Fruit fly (Drosophila melanogaster) whole organism, pupa: ENCODE results near the gene Osi6.

Experiments used
- CG10348 ChIP-seq: fragments of 200-800 bp; sonication (Bioruptor generic); IDR thresholded peaks from 2 replicates; pipeline ENCODE4 v1.3.6; 2022; ENCODE audit warnings: missing biosample characterization, missing genetic modification characterization
- CG12605 ChIP-seq: fragments of 200-800 bp; sonication (Bioruptor generic); IDR thresholded peaks from 2 replicates; pipeline ENCODE4 v1.3.6; 2022; ENCODE audit warnings: missing biosample characterization, missing genetic modification characterization
- CG13204 ChIP-seq: fragments of 200-800 bp; sonication (Bioruptor generic); optimal IDR thresholded peaks from 2 replicates; lab custom pipeline; 2018; ENCODE audit warnings: missing biosample characterization, mild to moderate bottlenecking, missing genetic modification characterization, moderate library complexity
- CG14655 ChIP-seq: fragments of 200-800 bp; sonication (Bioruptor generic); optimal IDR thresholded peaks from 3 replicates; lab custom pipeline; 2017; ENCODE audit warnings: mild to moderate bottlenecking, missing biosample characterization, missing genetic modification reagents, missing genetic modification characterization
- CG15710 ChIP-seq: fragments of 200-800 bp; sonication (Bioruptor generic); optimal IDR thresholded peaks from 2 replicates; lab custom pipeline; 2018; ENCODE audit warnings: missing biosample characterization, mild to moderate bottlenecking, missing genetic modification characterization, moderate library complexity
- CG17806 ChIP-seq: fragments of 200-800 bp; sonication (Bioruptor generic); optimal IDR thresholded peaks from 2 replicates; lab custom pipeline; 2018; ENCODE audit warnings: missing biosample characterization, mild to moderate bottlenecking, missing genetic modification characterization, moderate library complexity
- CG34367 ChIP-seq: fragments of 200-800 bp; sonication (Bioruptor generic); optimal IDR thresholded peaks from 2 replicates; lab custom pipeline; 2018; ENCODE audit warnings: missing biosample characterization, mild to moderate bottlenecking, missing genetic modification characterization
- CG4496 ChIP-seq: fragments of 200-800 bp; sonication (Bioruptor generic); IDR thresholded peaks from 3 replicates; pipeline ENCODE4 v1.3.6; 2022; ENCODE audit warnings: missing biosample characterization, missing genetic modification characterization
- CG8301 ChIP-seq: fragments of 200-800 bp; sonication (Bioruptor generic); optimal IDR thresholded peaks from 2 replicates; lab custom pipeline; 2018; ENCODE audit warnings: missing biosample characterization, mild to moderate bottlenecking, missing genetic modification characterization
- CG9948 ChIP-seq: fragments of 200-800 bp; sonication (Bioruptor generic); optimal IDR thresholded peaks from 2 replicates; lab custom pipeline; 2018; ENCODE audit warnings: missing biosample characterization, mild to moderate bottlenecking, missing genetic modification characterization, moderate library complexity
- Ets98B ChIP-seq: fragments of 200-800 bp; sonication (Bioruptor generic); IDR thresholded peaks from 2 replicates; pipeline ENCODE4 v1.3.6; 2022; ENCODE audit warnings: missing biosample characterization, missing genetic modification characterization
- Snoo ChIP-seq: fragments of 200-800 bp; sonication (Bioruptor generic); optimal IDR thresholded peaks from 3 replicates; lab custom pipeline; 2017; ENCODE audit warnings: missing biosample characterization, mild to moderate bottlenecking, missing genetic modification characterization, inconsistent platforms
- fd96Ca ChIP-seq: fragments of 200-800 bp; sonication (Bioruptor generic); IDR thresholded peaks from 3 replicates; pipeline ENCODE4 v1.3.6; 2022; ENCODE audit warnings: missing biosample characterization, missing genetic modification characterization
- gl ChIP-seq: fragments of 200-800 bp; sonication (Bioruptor generic); optimal IDR thresholded peaks from 2 replicates; lab custom pipeline; 2018; ENCODE audit warnings: missing biosample characterization, mild to moderate bottlenecking, missing genetic modification characterization

DNA sequence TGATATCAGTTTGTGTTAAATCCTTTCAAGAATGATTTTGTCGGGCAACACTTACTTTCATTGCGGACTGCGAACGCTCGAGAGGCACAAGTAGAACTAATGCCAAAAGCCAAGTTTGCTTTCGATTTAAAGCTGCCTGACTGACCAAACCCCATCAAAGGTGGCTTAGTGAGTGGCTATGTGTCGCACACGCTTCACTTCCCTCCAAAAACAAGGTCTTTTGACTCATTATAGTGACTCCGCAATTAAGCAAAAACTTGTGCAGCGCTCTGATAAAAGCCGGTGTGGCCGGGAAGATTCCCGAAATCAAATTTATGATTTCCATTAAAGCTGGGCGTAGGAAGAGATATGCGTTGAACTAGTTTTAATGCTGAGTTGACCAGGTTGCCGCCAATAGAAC is 50.6 kb downstream of the Osi6 start, which contains the start of gene CG15597:
- TF ChIP-seq CG8301 (no peak), Ets98B (no peak), CG10348 (GFP tag; lab: Robert Waterston, UW) (no peak), CG13204 (GFP tag; lab: Kevin White, UChicago) (no peak), CG12605 (GFP tag; lab: Robert Waterston, UW) (no peak), Snoo (tag; lab: Kevin White, UChicago) (no peak), CG14655 (GFP tag; lab: Kevin White, UChicago) (no peak), CG4496 (no peak), CG15710 (no peak), fd96Ca (GFP tag; lab: Robert Waterston, UW) (no peak), CG17806 (tag; lab: Kevin White, UChicago) (no peak), gl (tag; lab: Kevin White, UChicago) (no peak), CG34367 (tag; lab: Kevin White, UChicago) (no peak), CG9948 (tag; lab: Kevin White, UChicago) (no peak)
